Fruit fly (Drosophila melanogaster) whole organism, embryonic: ENCODE measurements around the gene caup.
A peak's percentile ranks its signal among the peaks of the same experiment; 100 is the strongest.

Source experiments
- Asciz ChIP-seq: fragments of 200-800 bp; sonication (Bioruptor generic); optimal IDR thresholded peaks from 2 replicates; lab custom pipeline; 2017; ENCODE audit warnings: missing biosample characterization, mild to moderate bottlenecking, missing genetic modification characterization, missing genetic modification reagents
- CG11398 ChIP-seq: fragments of 200-800 bp; sonication (Bioruptor generic); optimal IDR thresholded peaks from 2 replicates; lab custom pipeline; 2016; ENCODE audit warnings: missing biosample characterization, missing genetic modification characterization
- CG11695 ChIP-seq: fragments of 200-800 bp; sonication (Bioruptor generic); IDR thresholded peaks from 3 replicates; pipeline ENCODE4 v1.3.6; 2022; ENCODE audit warnings: missing biosample characterization, missing genetic modification characterization
- CG12219 ChIP-seq: fragments of 200-800 bp; sonication (Bioruptor generic); optimal IDR thresholded peaks from 3 replicates; lab custom pipeline; 2018; ENCODE audit warnings: missing biosample characterization, mild to moderate bottlenecking, missing genetic modification characterization
- CG12769 ChIP-seq: fragments of 200-800 bp; sonication (Bioruptor generic); optimal IDR thresholded peaks from 2 replicates; lab custom pipeline; 2019; ENCODE audit warnings: missing biosample characterization, mild to moderate bottlenecking, missing genetic modification characterization, moderate library complexity
- CG13287 ChIP-seq: fragments of 200-800 bp; sonication (Bioruptor generic); IDR thresholded peaks from 2 replicates; pipeline ENCODE4 v1.3.6; 2022; ENCODE audit warnings: missing biosample characterization, missing genetic modification characterization; ENCODE audit not compliant: partially characterized antibody
- CG15479 ChIP-seq: fragments of 200-800 bp; sonication (Bioruptor generic); optimal IDR thresholded peaks from 3 replicates; lab custom pipeline; 2019; ENCODE audit warnings: missing biosample characterization, mild to moderate bottlenecking, missing genetic modification characterization, moderate library complexity
- CG17328 ChIP-seq: fragments of 200-800 bp; sonication (Bioruptor generic); IDR thresholded peaks from 2 replicates; pipeline ENCODE4 v1.3.6; 2022; ENCODE audit warnings: missing biosample characterization, missing genetic modification characterization
- CG2199 ChIP-seq: fragments of 200-800 bp; sonication (Bioruptor generic); IDR thresholded peaks from 3 replicates; pipeline ENCODE4 v1.3.6; 2022; ENCODE audit warnings: missing biosample characterization, missing genetic modification characterization
- CG2712 ChIP-seq: fragments of 200-800 bp; optimal IDR thresholded peaks from 3 replicates; lab custom pipeline; 2019; ENCODE audit warnings: missing biosample characterization, mild to moderate bottlenecking, missing genetic modification characterization, moderate library complexity
- CG3726 ChIP-seq: fragments of 200-800 bp; sonication (Bioruptor generic); IDR thresholded peaks from 3 replicates; pipeline ENCODE4, ENCODE4 v1.3.6; 2022; ENCODE audit warnings: missing biosample characterization, missing genetic modification characterization
- CG43689 ChIP-seq: fragments of 200-800 bp; sonication (Bioruptor generic); IDR thresholded peaks from 2 replicates; pipeline ENCODE4 v1.3.6; 2022; ENCODE audit warnings: missing biosample characterization, missing genetic modification characterization
- CG7745 ChIP-seq: fragments of 200-800 bp; sonication (Bioruptor generic); optimal IDR thresholded peaks from 2 replicates; lab custom pipeline; 2018; ENCODE audit warnings: missing biosample characterization, mild to moderate bottlenecking, missing genetic modification characterization, moderate library complexity
- CG8359 ChIP-seq: fragments of 200-800 bp; sonication (Bioruptor generic); optimal IDR thresholded peaks from 2 replicates; lab custom pipeline; 2017; ENCODE audit warnings: missing biosample characterization, mild to moderate bottlenecking, missing genetic modification characterization, borderline replicate concordance
- CG8388 ChIP-seq: fragments of 200-800 bp; sonication (Bioruptor generic); optimal IDR thresholded peaks from 2 replicates; lab custom pipeline; 2019; ENCODE audit warnings: missing biosample characterization, mild to moderate bottlenecking, missing genetic modification characterization, moderate library complexity
- CG8924 ChIP-seq: fragments of 200-800 bp; optimal IDR thresholded peaks from 3 replicates; lab custom pipeline; 2019; ENCODE audit warnings: missing biosample characterization, mild to moderate bottlenecking, missing genetic modification characterization, moderate library complexity
- CoRest ChIP-seq: fragments of 200-800 bp; sonication (Bioruptor generic); optimal IDR thresholded peaks from 3 replicates; lab custom pipeline; 2018; ENCODE audit warnings: missing biosample characterization, mild to moderate bottlenecking, missing genetic modification characterization, moderate library complexity
- Deaf1 ChIP-seq: fragments of 200-800 bp; optimal IDR thresholded peaks from 3 replicates; lab custom pipeline; 2019; ENCODE audit warnings: missing biosample characterization, mild to moderate bottlenecking, missing genetic modification characterization, moderate library complexity
- Ets65A ChIP-seq: fragments of 200-800 bp; sonication (Bioruptor generic); peaks from one replicate; lab custom pipeline; 2016; ENCODE audit warnings: missing biosample characterization, missing genetic modification characterization
- HLH3B ChIP-seq: fragments of 200-800 bp; sonication (Bioruptor generic); IDR thresholded peaks from 2 replicates; pipeline ENCODE4 v1.3.6; 2022; ENCODE audit warnings: missing biosample characterization, missing genetic modification characterization
- Kr ChIP-seq: fragments of 200-800 bp; sonication (Bioruptor generic); optimal IDR thresholded peaks from 2 replicates; lab custom pipeline; 2017; ENCODE audit warnings: missing biosample characterization, mild to moderate bottlenecking, missing genetic modification characterization
- NC2β ChIP-seq: fragments of 200-800 bp; sonication (Bioruptor generic); optimal IDR thresholded peaks from 2 replicates; lab custom pipeline; 2016; ENCODE audit warnings: missing biosample characterization, missing genetic modification characterization
- Nf-YA ChIP-seq: fragments of 200-800 bp; sonication (Bioruptor generic); IDR thresholded peaks from 2 replicates; pipeline ENCODE4 v1.3.6; 2022; ENCODE audit warnings: missing biosample characterization, missing genetic modification characterization
- Nf-YB ChIP-seq: fragments of 200-800 bp; sonication (Bioruptor generic); optimal IDR thresholded peaks from 3 replicates; lab custom pipeline; 2019; ENCODE audit warnings: missing biosample characterization, mild to moderate bottlenecking, missing genetic modification characterization, moderate library complexity
- Stat92E ChIP-seq, 3 experiments: fragments of >200 bp in 2 of 3; fragments of 200-800 bp in 1 of 3; sonication (Bioruptor generic) in 1 of 3; optimal IDR thresholded peaks; 2 replicates each; lab custom pipeline; 2017 to 2019; ENCODE audit warnings: missing biosample characterization in 3 of 3, missing genetic modification characterization in 3 of 3, mild to moderate bottlenecking in 1 of 3, moderate library complexity in 1 of 3
- Xrp1 ChIP-seq: fragments of 200-800 bp; sonication (Bioruptor generic); IDR thresholded peaks from 2 replicates; pipeline ENCODE4 v1.3.6; 2022; ENCODE audit warnings: missing biosample characterization, missing genetic modification characterization
- abd-A ChIP-seq: fragments of 200-800 bp; sonication (Bioruptor generic); optimal IDR thresholded peaks from 3 replicates; lab custom pipeline; 2019; ENCODE audit warnings: missing biosample characterization, mild to moderate bottlenecking, missing genetic modification characterization, moderate library complexity
- bsh ChIP-seq, 2 experiments: fragments of 200-800 bp; sonication (Bioruptor generic); optimal IDR thresholded peaks; 2 replicates each; lab custom pipeline; 2017 to 2018; ENCODE audit warnings: mild to moderate bottlenecking in 2 of 2, missing biosample characterization in 2 of 2, missing genetic modification characterization in 2 of 2, moderate library complexity in 1 of 2
- cas ChIP-seq: fragments of 200-800 bp; sonication (Bioruptor generic); IDR thresholded peaks from 2 replicates; pipeline ENCODE4 v1.3.6; 2022; ENCODE audit warnings: missing biosample characterization, missing genetic modification characterization
- chif ChIP-seq, 2 experiments: fragments of 200-800 bp; sonication (Bioruptor generic); optimal IDR thresholded peaks; 3 replicates each; lab custom pipeline; 2016; ENCODE audit warnings: missing biosample characterization in 2 of 2, missing genetic modification characterization in 2 of 2
- esg ChIP-seq: fragments of 200-800 bp; sonication (Bioruptor generic); conservative IDR thresholded peaks from 2 replicates; pipeline ENCODE4 v1.3.6; 2022; ENCODE audit warnings: missing biosample characterization, missing genetic modification characterization
- fd102C ChIP-seq: fragments of 200-800 bp; sonication (Bioruptor generic); optimal IDR thresholded peaks from 2 replicates; lab custom pipeline; 2018; ENCODE audit warnings: missing biosample characterization, mild to moderate bottlenecking, missing genetic modification characterization, moderate library complexity
- grn ChIP-seq: fragments of 200-800 bp; sonication (Bioruptor generic); optimal IDR thresholded peaks from 3 replicates; lab custom pipeline; 2017; ENCODE audit warnings: missing biosample characterization, missing genetic modification characterization
- gsb-n ChIP-seq: fragments of 200-800 bp; sonication (Bioruptor generic); optimal IDR thresholded peaks from 3 replicates; lab custom pipeline; 2018; ENCODE audit warnings: missing biosample characterization, mild to moderate bottlenecking, missing genetic modification characterization
- kni ChIP-seq: fragments of 200-800 bp; sonication (Bioruptor generic); optimal IDR thresholded peaks from 3 replicates; lab custom pipeline; 2017; ENCODE audit warnings: mild to moderate bottlenecking, missing biosample characterization, missing genetic modification reagents, missing genetic modification characterization
- mirr ChIP-seq: fragments of 200-800 bp; sonication (Bioruptor generic); optimal IDR thresholded peaks from 3 replicates; lab custom pipeline; 2018; ENCODE audit warnings: missing biosample characterization, mild to moderate bottlenecking, missing genetic modification characterization
- odd ChIP-seq: fragments of 200-800 bp; sonication (Bioruptor generic); optimal IDR thresholded peaks from 2 replicates; lab custom pipeline; 2017; ENCODE audit warnings: missing biosample characterization, mild to moderate bottlenecking, missing genetic modification characterization
- p53 ChIP-seq: fragments of 200-800 bp; sonication (Bioruptor generic); optimal IDR thresholded peaks from 2 replicates; lab custom pipeline; 2016; ENCODE audit warnings: missing biosample characterization, missing genetic modification characterization
- scrt ChIP-seq: fragments of 200-800 bp; sonication (Bioruptor generic); optimal IDR thresholded peaks from 2 replicates; lab custom pipeline; 2018; ENCODE audit warnings: missing biosample characterization, mild to moderate bottlenecking, missing genetic modification characterization, moderate library complexity
- ttk ChIP-seq: fragments of 200-800 bp; sonication (Bioruptor generic); IDR thresholded peaks from 2 replicates; pipeline ENCODE4 v2.1.2; 2022; ENCODE audit warnings: missing biosample characterization, missing genetic modification characterization
- twi ChIP-seq: fragments of 200-800 bp; optimal IDR thresholded peaks from 2 replicates; lab custom pipeline; 2019; ENCODE audit warnings: missing biosample characterization, mild to moderate bottlenecking, missing genetic modification characterization, moderate library complexity
- unc-4 ChIP-seq: fragments of 200-800 bp; sonication (Bioruptor generic); IDR thresholded peaks from 2 replicates; pipeline ENCODE4 v1.3.6; 2022; ENCODE audit warnings: missing biosample characterization, missing genetic modification characterization; ENCODE audit not compliant: partially characterized antibody
- vnd ChIP-seq: fragments of 200-800 bp; sonication (Bioruptor generic); IDR thresholded peaks from 3 replicates; pipeline ENCODE4 v1.3.6; 2022; ENCODE audit warnings: missing biosample characterization, missing genetic modification characterization; ENCODE audit not compliant: partially characterized antibody
- wek ChIP-seq: fragments of 200-800 bp; sonication (Bioruptor generic); optimal IDR thresholded peaks from 3 replicates; lab custom pipeline; 2018; ENCODE audit warnings: missing biosample characterization, mild to moderate bottlenecking, missing genetic modification characterization, moderate library complexity
- zen ChIP-seq: fragments of 200-800 bp; sonication (Bioruptor generic); optimal IDR thresholded peaks from 3 replicates; lab custom pipeline; 2018; ENCODE audit warnings: missing biosample characterization, mild to moderate bottlenecking, missing genetic modification characterization, moderate library complexity

The caup gene

dm6 chr3L:12594852-12595251 is 14.6 kb upstream of the caup start:
- no peak for TF ChIP-seq CG3726
- peak; percentile 89 for TF ChIP-seq Ets65A (GFP tag; lab: Kevin White, UChicago)
- TF ChIP-seq CG43689 (GFP tag; lab: Robert Waterston, UW): no peak
- TF ChIP-seq, all 482 proteins: peak for 1

dm6 chr3L:12601190-12601863 is 8.1 kb upstream of the caup start:
- no peak for TF ChIP-seq unc-4 (GFP tag; lab: Robert Waterston, UW)
- peak in 1 of 3 experiments; percentile 26 for TF ChIP-seq Stat92E (GFP tag; optimal IDR thresholded peaks at IDR 0.05; lab: Kevin White, UChicago)
- no peak for TF ChIP-seq CG17328 (GFP tag; lab: Robert Waterston, UW)
- peak; percentile 60 for TF ChIP-seq Nf-YB (GFP tag; lab: Kevin White, UChicago)
- TF ChIP-seq kni (GFP tag; lab: Kevin White, UChicago): peak; percentile 49
- peak; percentile 41 for TF ChIP-seq abd-A
- peak; percentile 93; the same call in 2 of the 3 replicates for TF ChIP-seq CG2199
- no peak for TF ChIP-seq esg (GFP tag; lab: Robert Waterston, UW)
- peak; percentile 76 for TF ChIP-seq grn (GFP tag; lab: Kevin White, UChicago)

dm6 chr3L:12606292-12606691 is 3.1 kb upstream of the caup start:
- TF ChIP-seq Deaf1 (tag; lab: Kevin White, UChicago) (peak; percentile 37), twi (tag; lab: Kevin White, UChicago) (peak; percentile 88), gsb-n (peak; percentile 57), CG8924 (tag; lab: Kevin White, UChicago) (peak; percentile 34), mirr (GFP tag; lab: Kevin White, UChicago) (peak; percentile 76), Asciz (GFP tag; lab: Kevin White, UChicago) (peak; percentile 15), p53 (no peak), ttk (no peak), CG8388 (GFP tag; lab: Kevin White, UChicago) (peak; percentile 7), Kr (GFP tag; lab: Kevin White, UChicago) (peak; percentile 84), CG8359 (peak; percentile 44), wek (GFP tag; lab: Kevin White, UChicago) (peak; percentile 34), HLH3B (0 out of 2 replicates have a peak, but pooled peaks have one; percentile 26), Nf-YA (0 out of 2 replicates have a peak, but pooled peaks have one; percentile 7), cas (GFP tag; lab: Robert Waterston, UW) (no peak), CG15479 (GFP tag; lab: Kevin White, UChicago) (peak; percentile 78), Xrp1 (GFP tag; lab: Robert Waterston, UW) (peak; percentile 70), CG7745 (tag; lab: Kevin White, UChicago) (peak; percentile 85), CoRest (peak; percentile 8), zen (tag; lab: Kevin White, UChicago) (peak; percentile 46), odd (GFP tag; lab: Kevin White, UChicago) (peak; percentile 62), bsh (GFP tag; optimal IDR thresholded peaks at IDR 0.05; lab: Kevin White, UChicago) (peak in 1 of 2 experiments; percentile 56), CG13287 (GFP tag; lab: Robert Waterston, UW) (no peak), CG11398 (GFP tag; lab: Kevin White, UChicago) (peak; percentile 11), scrt (GFP tag; lab: Kevin White, UChicago) (no peak), CG12219 (GFP tag; lab: Kevin White, UChicago) (peak; percentile 32), chif (GFP tag; optimal IDR thresholded peaks at IDR 0.05; lab: Kevin White, UChicago) (peak in 1 of 2 experiments; percentile 34), CG11695 (0 out of 3 replicates have a peak, but pooled peaks have one; percentile 23), CG12769 (tag; lab: Kevin White, UChicago) (peak; percentile 9), vnd (GFP tag; lab: Robert Waterston, UW) (peak; percentile 71), NC2β (peak; percentile 64), fd102C (GFP tag; lab: Kevin White, UChicago) (peak; percentile 88), CG2712 (tag; lab: Kevin White, UChicago) (peak; percentile 41)
